Worm (Caenorhabditis elegans): ENCODE measurements around the gene ZK1067.3.

DNA sequence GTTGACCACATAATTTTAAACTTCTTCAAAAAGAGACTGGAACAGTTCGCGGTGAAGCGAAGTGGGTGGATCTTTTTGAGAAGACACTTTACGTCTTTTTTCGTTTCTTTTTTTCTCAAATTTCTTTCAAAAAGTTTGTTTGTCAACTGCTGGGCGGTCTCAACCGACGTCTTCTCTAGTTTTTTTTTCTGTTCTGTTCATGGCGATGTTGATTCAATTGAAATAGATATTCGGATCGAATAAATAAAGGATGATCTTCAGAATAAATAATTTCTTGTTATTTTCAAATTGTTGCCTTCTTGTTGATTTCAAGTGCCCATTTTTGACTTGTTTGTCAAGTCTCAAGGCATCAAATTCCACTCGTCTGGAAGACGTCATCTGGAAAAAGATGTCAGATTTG, 27.4 kb downstream of the ZK1067.3 start, which contains the start of gene T26C5.4:
- TF ChIP-seq him-1 (tag; optimal IDR thresholded peaks at IDR 0.05): no peak
- no peak for TF ChIP-seq W03F9.2 (tag; optimal IDR thresholded peaks at IDR 0.05)
- no peak for TF ChIP-seq dao-5 (tag; optimal IDR thresholded peaks at IDR 0.05)
